Worm (Caenorhabditis elegans): ENCODE results near the gene F35H10.6.

DNA sequence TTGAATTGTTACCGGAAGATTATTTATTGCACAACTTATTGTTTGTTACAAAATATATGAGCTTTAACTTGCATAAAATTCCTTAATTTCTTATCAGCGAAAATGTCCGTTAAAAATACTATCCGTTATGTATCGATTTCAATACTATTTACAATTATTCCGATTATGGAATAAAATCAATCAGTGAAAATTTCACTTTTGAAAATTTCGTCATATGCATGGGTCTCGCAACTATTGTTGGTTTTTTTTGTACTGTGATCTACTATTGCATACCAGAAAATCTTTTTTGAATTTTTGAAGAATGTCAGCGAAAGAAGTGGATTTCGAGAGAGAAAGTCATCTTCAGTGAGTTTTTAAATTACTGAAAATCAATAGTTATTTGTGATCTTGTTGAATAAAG, 2.5 kb upstream of the F35H10.6 start, which contains the start of gene nprl-3:
- no peak for TF ChIP-seq nfya-1 (tag; optimal IDR thresholded peaks at IDR 0.05; ENCODE audit: borderline replicate concordance, insufficient read depth)
- TF ChIP-seq pha-4 (tag; optimal IDR thresholded peaks at IDR 0.05) = no peak
- TF ChIP-seq tbp1 (GFP tag; optimal IDR thresholded peaks at IDR 0.05) = no peak
- no peak for TF ChIP-seq mxl-1 (tag; optimal IDR thresholded peaks at IDR 0.05)

All from whole organism, young adult.